Fruit fly (Drosophila melanogaster): Measurements from ENCODE around the gene Arl2.

Gene Arl2

DNA sequence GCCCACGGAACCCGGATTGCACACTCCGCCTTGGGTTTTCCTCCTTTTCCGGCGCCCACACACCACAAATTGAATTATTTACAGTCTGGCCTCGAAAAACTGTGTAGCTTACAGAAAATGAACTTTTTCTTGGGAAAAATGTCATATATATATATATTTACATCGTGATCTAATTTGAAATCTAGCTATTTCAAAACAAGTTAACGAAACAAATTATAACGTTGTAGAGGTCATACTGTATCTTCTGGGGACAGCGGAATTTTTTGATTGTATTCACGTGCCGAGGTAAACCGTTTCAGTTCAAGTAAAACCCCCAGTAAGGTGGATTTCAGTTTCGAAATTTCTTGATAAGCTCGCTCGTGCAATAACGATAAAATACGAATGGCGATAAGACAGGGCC, 13.6 kb downstream of the Arl2 start (continued):
- TF ChIP-seq zf30C (GFP tag; optimal IDR thresholded peaks at IDR 0.05) (no peak), dysf (GFP tag; IDR thresholded peaks at IDR 0.05) (peak; percentile 76), CG10366 (GFP tag; IDR thresholded peaks at IDR 0.05) (peak; percentile 78), Ets97D (GFP tag; optimal IDR thresholded peaks at IDR 0.05) (no peak), Rx (GFP tag; IDR thresholded peaks at IDR 0.05) (peak; percentile 61), fru (optimal IDR thresholded peaks at IDR 0.05) (no peak), wdn (GFP tag; IDR thresholded peaks at IDR 0.05) (peak; percentile 25; the same call in 1 of the 2 replicates), CG10209 (GFP tag; optimal IDR thresholded peaks at IDR 0.05) (peak; percentile 32), Hr51 (GFP tag; optimal IDR thresholded peaks at IDR 0.05) (peak in 1 of 2 experiments; percentile 76), CG17359 (tag; optimal IDR thresholded peaks at IDR 0.05) (peak; percentile 76), CG14667 (GFP tag; IDR thresholded peaks at IDR 0.05) (peak; percentile 55; the same call in 1 of the 2 replicates), CG3407 (GFP tag; optimal IDR thresholded peaks at IDR 0.05) (peak; percentile 39), Aef1 (GFP tag; IDR thresholded peaks at IDR 0.05) (peak; percentile 55; the same call in 2 of the 3 replicates), CG7556 (GFP tag; optimal IDR thresholded peaks at IDR 0.05) (no peak), CG30403 (GFP tag; optimal IDR thresholded peaks at IDR 0.05) (peak; percentile 33), CG13424 (tag; optimal IDR thresholded peaks at IDR 0.05) (peak; percentile 49), zen2 (GFP tag; IDR thresholded peaks at IDR 0.05; ENCODE audit: partially characterized antibody) (no peak), E2f1 (GFP tag; IDR thresholded peaks at IDR 0.05) (peak; percentile 38; the same call in 1 of the 2 replicates), gce (GFP tag; IDR thresholded peaks at IDR 0.05) (peak; percentile 69; the same call in 2 of the 3 replicates), CkIIα-i1 (GFP tag; IDR thresholded peaks at IDR 0.05) (0 out of 2 replicates have a peak, but pooled peaks have one; percentile 50), grn (GFP tag; optimal IDR thresholded peaks at IDR 0.05) (no peak), GATAe (GFP tag; conservative IDR thresholded peaks at IDR 0.05) (no peak), eve (GFP tag; optimal IDR thresholded peaks at IDR 0.05) (no peak), CG6272 (GFP tag; IDR thresholded peaks at IDR 0.05) (no peak), sisA (GFP tag; IDR thresholded peaks at IDR 0.05) (peak; percentile 68), seq (GFP tag; IDR thresholded peaks at IDR 0.05) (peak; percentile 28; the same call in 1 of the 2 replicates), MESR4 (GFP tag; optimal IDR thresholded peaks at IDR 0.05) (no peak), CG1024 (GFP tag; IDR thresholded peaks at IDR 0.05) (0 out of 2 replicates have a peak, but pooled peaks have one; percentile 16), Blimp-1 (GFP tag; optimal IDR thresholded peaks at IDR 0.05) (peak; percentile 15), HLH3B (GFP tag; IDR thresholded peaks at IDR 0.05) (peak; percentile 62), D19A (tag; optimal IDR thresholded peaks at IDR 0.05) (peak; percentile 25), CG8924 (tag; optimal IDR thresholded peaks at IDR 0.05) (peak; percentile 14), CG4820 (GFP tag; optimal IDR thresholded peaks at IDR 0.05) (peak; percentile 35), klu (GFP tag; IDR thresholded peaks at IDR 0.05) (no peak), D (optimal IDR thresholded peaks at IDR 0.05) (no peak), D (GFP tag; optimal IDR thresholded peaks at IDR 0.05) (no peak), lilli (GFP tag; optimal IDR thresholded peaks at IDR 0.05) (peak; percentile 38), CG3847 (GFP tag; IDR thresholded peaks at IDR 0.05) (peak; percentile 52; the same call in 1 of the 2 replicates), her (GFP tag; optimal IDR thresholded peaks at IDR 0.05) (no peak), Oaz (GFP tag; IDR thresholded peaks at IDR 0.05) (0 out of 2 replicates have a peak, but pooled peaks have one; percentile 31), NfI (GFP tag; optimal IDR thresholded peaks at IDR 0.05) (peak; percentile 61), CG6765 (GFP tag; optimal IDR thresholded peaks at IDR 0.05) (no peak), Sox102F (GFP tag; optimal IDR thresholded peaks at IDR 0.05) (peak; percentile 78), ara (GFP tag; IDR thresholded peaks at IDR 0.05) (peak; percentile 23; the same call in 1 of the 2 replicates), HmgZ (tag; optimal IDR thresholded peaks at IDR 0.05) (peak; percentile 11), CG1233 (GFP tag; optimal IDR thresholded peaks at IDR 0.05) (peak; percentile 24), gsb (GFP tag; IDR thresholded peaks at IDR 0.05) (peak; percentile 64; the same call in 1 of the 2 replicates), Hsf (GFP tag; optimal IDR thresholded peaks at IDR 0.05) (no peak), dpn (GFP tag; optimal IDR thresholded peaks at IDR 0.05) (peak in 1 of 2 experiments; percentile 31), CG6175 (GFP tag; IDR thresholded peaks at IDR 0.05) (peak; percentile 38; the same call in 2 of the 3 replicates), grau (tag; optimal IDR thresholded peaks at IDR 0.05) (peak; percentile 89), Lpt (GFP tag; optimal IDR thresholded peaks at IDR 0.05) (no peak)

Measured in whole organism, embryonic.